Worm (Caenorhabditis elegans) whole organism, L2 larva: ENCODE measurements around the gene srx-105.

Experiments used
- ceh-16 ChIP-seq: fragments of 150-350 bp; optimal IDR thresholded peaks from 2 replicates; lab custom pipeline; 2014; ENCODE audit warnings: missing biosample characterization, missing genetic modification characterization
- elt-1 ChIP-seq: fragments of 150-350 bp; optimal IDR thresholded peaks from 2 replicates; lab custom pipeline; 2014; ENCODE audit warnings: missing biosample characterization, missing genetic modification characterization
- lin-11 ChIP-seq: fragments of 150-350 bp; sonication (generic microtip); optimal IDR thresholded peaks from 2 replicates; lab custom pipeline; 2014; ENCODE audit warnings: missing biosample characterization, missing genetic modification characterization, inconsistent platforms, mixed read lengths
- mbf-1 ChIP-seq: sonication (generic microtip); optimal IDR thresholded peaks from 2 replicates; lab custom pipeline; 2017; ENCODE audit warnings: missing biosample characterization, missing genetic modification characterization
- nhr-12 ChIP-seq: fragments of 150-350 bp; optimal IDR thresholded peaks from 2 replicates; lab custom pipeline; 2014; ENCODE audit warnings: missing biosample characterization, missing genetic modification characterization
- nhr-23 ChIP-seq: fragments of 150-350 bp; optimal IDR thresholded peaks from 2 replicates; lab custom pipeline; 2014; ENCODE audit warnings: missing biosample characterization, missing genetic modification reagents, missing genetic modification characterization
- unc-39 ChIP-seq: fragments of 150-350 bp; optimal IDR thresholded peaks from 2 replicates; lab custom pipeline; 2014; ENCODE audit warnings: missing biosample characterization, missing genetic modification characterization
- ztf-4 ChIP-seq: fragments of 150-350 bp; optimal IDR thresholded peaks from 2 replicates; lab custom pipeline; 2014; ENCODE audit warnings: missing biosample characterization, missing genetic modification characterization

DNA sequence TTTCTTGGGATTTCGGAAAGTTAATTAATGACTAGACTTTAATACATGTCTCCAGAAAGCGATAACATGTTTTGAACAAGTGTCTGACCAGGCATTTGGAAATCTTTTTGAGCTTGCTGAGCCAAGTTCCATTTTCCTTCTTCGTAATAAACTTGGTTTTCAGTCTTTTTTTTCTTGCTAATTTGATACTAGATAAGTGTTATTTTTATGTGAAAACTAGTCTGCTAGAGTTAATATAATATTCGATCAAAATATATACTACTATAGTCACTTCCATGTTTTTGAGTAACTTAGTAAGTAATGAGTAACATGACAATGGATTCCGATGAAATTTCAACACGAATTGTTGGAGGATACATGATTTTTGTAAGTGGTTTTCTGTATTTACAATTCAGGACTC is 8.1 kb upstream of the srx-105 start, which contains the start of gene srx-110:
- TF ChIP-seq unc-39 (tag; lab: Kevin White, UChicago), result no peak
- TF ChIP-seq mbf-1, result no peak
- TF ChIP-seq ceh-16, result no peak
- no peak for TF ChIP-seq lin-11
- TF ChIP-seq nhr-12, result no peak
- no peak for TF ChIP-seq nhr-23 (tag; lab: Kevin White, UChicago)
- TF ChIP-seq ztf-4, result no peak
- TF ChIP-seq elt-1 (tag; lab: Kevin White, UChicago), result no peak
